Fruit fly (Drosophila melanogaster): Measurements from ENCODE around the gene CG43322.

DNA sequence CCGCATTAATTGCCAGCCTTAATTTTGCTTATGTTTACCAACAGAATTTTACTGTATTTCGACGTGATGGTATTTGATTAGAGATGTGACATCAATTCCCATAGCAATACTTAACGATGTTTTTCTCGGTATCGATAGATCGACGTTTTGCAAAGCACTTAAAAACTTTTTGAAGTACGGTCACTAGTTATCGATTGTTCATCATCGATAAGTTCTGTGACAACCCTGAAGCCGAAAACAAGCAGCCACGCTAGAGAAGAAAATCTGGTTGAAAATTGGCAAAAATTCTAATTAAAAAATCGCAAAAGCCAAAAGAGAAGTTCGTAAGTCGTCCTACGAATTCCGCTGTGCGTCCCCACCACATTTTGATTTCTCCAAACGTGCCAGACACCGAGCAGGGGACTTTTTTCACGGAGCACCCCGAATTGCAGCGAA, 19.3 kb downstream of the CG43322 start, which contains the start of the genes Rab30 and Caper:
- TF ChIP-seq HLH106 (tag; optimal IDR thresholded peaks at IDR 0.05) (peak; percentile 51), Dfd (GFP tag; optimal IDR thresholded peaks at IDR 0.05) (no peak)
